Worm (Caenorhabditis elegans): ENCODE results near the gene nlp-36.

DNA sequence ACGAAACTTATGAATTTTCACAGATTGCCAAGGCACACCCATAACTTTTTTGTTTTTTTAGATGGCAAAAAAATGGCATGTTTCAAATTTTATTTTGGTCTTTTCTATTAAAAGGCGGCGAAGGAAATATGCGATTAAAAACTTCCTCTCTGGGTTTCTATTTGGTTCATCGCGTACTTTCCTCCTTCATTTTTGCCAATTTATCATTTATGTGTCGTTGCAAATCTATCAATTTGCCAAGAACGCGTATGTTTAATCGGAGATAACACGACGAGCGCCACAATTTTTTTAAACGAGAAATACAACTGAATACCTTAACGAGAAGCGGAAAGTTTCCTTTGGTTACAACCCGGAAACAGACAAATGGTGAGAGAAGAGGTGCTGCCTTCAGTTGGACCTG is 16.1 kb upstream of the nlp-36 start:
- TF ChIP-seq elt-1 (tag; optimal IDR thresholded peaks at IDR 0.05) (no peak), nhr-11 (tag; optimal IDR thresholded peaks at IDR 0.05) (no peak), nhr-25 (tag; optimal IDR thresholded peaks at IDR 0.05) (no peak), crh-2 (tag; optimal IDR thresholded peaks at IDR 0.05) (no peak), fos-1 (tag; optimal IDR thresholded peaks at IDR 0.05) (peak; percentile 63), ama-1 (optimal IDR thresholded peaks at IDR 0.05) (no peak), aly-2 (tag; optimal IDR thresholded peaks at IDR 0.05) (no peak), blmp-1 (tag; optimal IDR thresholded peaks at IDR 0.05; ENCODE audit: insufficient read depth) (no peak), R02D3.7 (tag; optimal IDR thresholded peaks at IDR 0.05) (no peak)
